Worm (Caenorhabditis elegans): Measurements from ENCODE around the gene sre-44.

ce11 chrII:13951986-13952385 lies 2.6 kb downstream of the sre-44 start:
- TF ChIP-seq hlh-15 (tag; optimal IDR thresholded peaks at IDR 0.05) (no peak), syd-9 (tag; optimal IDR thresholded peaks at IDR 0.05) (no peak), nhr-11 (tag; optimal IDR thresholded peaks at IDR 0.05) (no peak), gmeb-2 (tag; optimal IDR thresholded peaks at IDR 0.05) (no peak), hlh-8 (tag; optimal IDR thresholded peaks at IDR 0.05) (no peak), nfya-1 (tag; optimal IDR thresholded peaks at IDR 0.05) (no peak), unc-3 (GFP tag; conservative IDR thresholded peaks at IDR 0.05) (no peak), unc-3 (tag; optimal IDR thresholded peaks at IDR 0.05) (no peak), hlh-6 (tag; optimal IDR thresholded peaks at IDR 0.05) (no peak), tbx-7 (tag; optimal IDR thresholded peaks at IDR 0.05) (no peak), pha-4 (tag; optimal IDR thresholded peaks at IDR 0.05) (no peak), ceh-19 (GFP tag; optimal IDR thresholded peaks at IDR 0.05) (no peak), F13H6.1 (tag; optimal IDR thresholded peaks at IDR 0.05) (no peak)
